Worm (Caenorhabditis elegans): ENCODE data around the gene T01C3.11.

Gene T01C3.11

DNA sequence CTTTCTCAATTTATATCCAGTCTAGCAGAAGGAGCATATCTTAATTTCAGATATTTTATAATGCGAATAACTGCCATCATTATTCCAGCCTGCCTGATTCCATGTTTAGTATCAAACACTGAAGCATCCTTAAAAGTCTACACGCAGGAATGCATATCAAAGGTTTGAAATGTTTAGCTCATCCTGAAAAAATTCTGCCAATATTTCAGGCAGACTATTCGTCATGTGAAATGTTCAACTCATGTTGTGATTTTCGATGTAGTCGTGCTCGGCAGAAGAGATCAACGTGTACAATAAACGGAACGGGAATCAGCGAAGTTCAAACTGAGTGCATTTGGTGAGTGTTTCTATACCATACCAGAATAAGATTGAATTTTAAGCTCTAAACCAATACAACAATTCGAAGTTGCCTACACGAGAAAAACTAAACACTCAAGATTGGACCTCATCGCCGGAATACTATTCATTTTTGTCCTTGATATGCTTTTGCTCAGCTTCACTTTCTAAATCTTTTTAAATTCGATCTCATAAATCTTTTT is at the start of gene T01C3.11:
Gene T01C3.11, plus strand, starts transcription at position 51 of the 539 bp plus-strand sequence.
- no peak for TF ChIP-seq unc-62 (GFP tag; optimal IDR thresholded peaks at IDR 0.05)

- no peak for TF ChIP-seq unc-62 (GFP tag; optimal IDR thresholded peaks at IDR 0.05)
Observed at ce11 chrV:14954633-14955032, 44.7 kb upstream of the T01C3.11 start, which contains the start of gene C30G7.5. Gene C30G7.5 (minus strand): TSS chrV:14954733.

DNA sequence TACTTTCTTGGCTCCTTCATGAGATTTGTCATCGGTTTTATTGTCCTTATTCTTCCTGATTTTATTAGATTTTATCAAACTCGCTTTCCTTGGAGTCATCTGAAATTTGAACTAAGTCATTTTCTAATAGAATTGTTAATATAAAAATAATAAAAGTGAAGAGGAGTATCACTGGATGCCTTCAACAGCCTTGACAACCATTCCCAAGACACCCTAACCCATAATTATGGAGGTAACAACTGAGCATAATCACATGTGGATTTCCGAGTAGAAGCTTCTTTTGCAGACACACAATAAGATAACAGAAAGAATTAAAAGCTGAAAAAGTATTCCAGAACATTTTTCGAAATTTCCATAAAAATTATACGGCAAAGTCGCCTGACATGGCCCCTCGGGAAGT is 43.7 kb upstream of the T01C3.11 start, which contains the start of gene F02D8.9:
Gene F02D8.9, minus strand, starts transcription at position 101 of the 400 bp plus-strand sequence.
- TF ChIP-seq unc-62 (GFP tag; optimal IDR thresholded peaks at IDR 0.05): no peak

DNA sequence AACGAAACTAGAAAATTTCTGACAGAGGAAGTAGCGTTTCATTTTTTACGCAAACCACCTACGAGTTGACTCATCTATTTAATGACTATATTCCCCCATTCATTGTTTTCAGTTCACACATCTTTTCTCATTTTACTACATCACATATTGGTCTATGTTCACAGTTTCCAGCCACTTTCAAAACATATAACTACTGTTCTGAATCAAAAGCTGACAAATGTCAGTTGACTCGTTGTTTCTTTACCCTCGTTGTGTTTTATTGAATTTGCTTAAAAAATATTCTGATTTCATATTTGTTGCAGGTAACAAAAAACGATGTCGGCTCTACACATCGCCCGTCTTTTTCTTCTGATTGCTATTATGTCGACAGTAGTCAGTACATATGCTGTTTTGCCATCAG is 28.2 kb upstream of the T01C3.11 start, which contains the start of gene nlp-59:
Gene nlp-59, plus strand, starts transcription at position 301 of the 400 bp plus-strand sequence.
- TF ChIP-seq unc-62 (GFP tag; optimal IDR thresholded peaks at IDR 0.05): no peak

ce11 chrV:14978205-14978751 is 21.1 kb upstream of the T01C3.11 start, which contains the start of the genes grd-12 and F02D8.1:
Gene grd-12 (plus strand): TSS chrV:14978505.
Gene F02D8.1 (minus strand): TSS chrV:14978701.
- no peak for TF ChIP-seq unc-62 (GFP tag; optimal IDR thresholded peaks at IDR 0.05)

ce11 chrV:14979937-14980336 is 19.4 kb upstream of the T01C3.11 start, which contains the start of gene xbx-1:
Gene xbx-1 (plus strand): TSS chrV:14980237.
- no peak for TF ChIP-seq unc-62 (GFP tag; optimal IDR thresholded peaks at IDR 0.05)

ce11 chrV:14984593-14984992 is 14.7 kb upstream of the T01C3.11 start, which contains the start of gene F02D8.4:
Gene F02D8.4 (plus strand): TSS chrV:14984893.
- no peak for TF ChIP-seq unc-62 (GFP tag; optimal IDR thresholded peaks at IDR 0.05)

ce11 chrV:14990843-14991242 is 8.5 kb upstream of the T01C3.11 start, which contains the start of the genes cdt-2 and T01C3.2:
Gene cdt-2 (minus strand): TSS chrV:14991126.
Gene T01C3.2 (plus strand): TSS chrV:14991168.
- TF ChIP-seq unc-62 (GFP tag; optimal IDR thresholded peaks at IDR 0.05): no peak

ce11 chrV:14991489-14991888 is 7.8 kb upstream of the T01C3.11 start:
- no peak for TF ChIP-seq unc-62 (GFP tag; optimal IDR thresholded peaks at IDR 0.05)

ce11 chrV:14992627-14993117 is 6.7 kb upstream of the T01C3.11 start, which contains the start of gene T01C3.3:
Gene T01C3.3 (minus strand): TSS chrV:14992677.
- no peak for TF ChIP-seq unc-62 (GFP tag; optimal IDR thresholded peaks at IDR 0.05)

- no peak for TF ChIP-seq unc-62 (GFP tag; optimal IDR thresholded peaks at IDR 0.05)
Observed at ce11 chrV:14993620-14994019, 5.7 kb upstream of the T01C3.11 start, which contains the start of gene fil-1. Gene fil-1 (plus strand): TSS chrV:14993838.

DNA sequence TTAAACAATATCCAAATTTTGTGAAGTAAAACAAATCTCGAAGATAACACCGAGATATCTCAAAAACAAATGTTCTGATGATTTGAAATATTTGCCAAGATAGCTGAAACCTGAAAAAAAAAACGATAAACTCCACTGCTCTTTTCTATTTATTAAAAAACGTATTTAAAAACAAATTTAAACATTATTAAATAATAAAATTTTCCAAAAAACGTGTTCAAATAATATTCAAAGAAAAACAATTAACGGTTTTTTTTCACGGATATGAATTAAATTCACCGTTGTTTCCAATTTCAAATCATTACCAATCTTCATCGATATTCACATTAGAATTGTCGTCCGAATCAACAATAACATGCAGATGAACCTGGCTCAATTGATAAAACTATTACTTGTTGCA is 3.1 kb upstream of the T01C3.11 start, which contains the start of gene irld-14:
Gene irld-14, plus strand, starts transcription at position 301 of the 400 bp plus-strand sequence.
- no peak for TF ChIP-seq unc-62 (GFP tag; optimal IDR thresholded peaks at IDR 0.05)

- no peak for TF ChIP-seq unc-62 (GFP tag; optimal IDR thresholded peaks at IDR 0.05)
Observed at ce11 chrV:15000055-15000704, 845 bp downstream of the T01C3.11 start, which contains the start of gene rps-16. Gene rps-16 (minus strand): TSS chrV:15000541.

ce11 chrV:15001536-15001935 is 2.2 kb downstream of the T01C3.11 start:
- TF ChIP-seq unc-62 (GFP tag; optimal IDR thresholded peaks at IDR 0.05): no peak

- no peak for TF ChIP-seq unc-62 (GFP tag; optimal IDR thresholded peaks at IDR 0.05)
Observed at ce11 chrV:15002184-15002690, 2.9 kb downstream of the T01C3.11 start, which contains the start of the genes fib-1 and mut-15. Gene fib-1 (minus strand): TSS chrV:15002223. Gene mut-15 (plus strand): TSS chrV:15002543.

ce11 chrV:15004800-15005199 is 5.5 kb downstream of the T01C3.11 start, which contains the start of gene hrde-2:
Gene hrde-2 (plus strand): TSS chrV:15005100.
- TF ChIP-seq unc-62 (GFP tag; optimal IDR thresholded peaks at IDR 0.05): no peak
